Fruit fly (Drosophila melanogaster): ENCODE data around the gene CG13995.

The CG13995 gene

DNA sequence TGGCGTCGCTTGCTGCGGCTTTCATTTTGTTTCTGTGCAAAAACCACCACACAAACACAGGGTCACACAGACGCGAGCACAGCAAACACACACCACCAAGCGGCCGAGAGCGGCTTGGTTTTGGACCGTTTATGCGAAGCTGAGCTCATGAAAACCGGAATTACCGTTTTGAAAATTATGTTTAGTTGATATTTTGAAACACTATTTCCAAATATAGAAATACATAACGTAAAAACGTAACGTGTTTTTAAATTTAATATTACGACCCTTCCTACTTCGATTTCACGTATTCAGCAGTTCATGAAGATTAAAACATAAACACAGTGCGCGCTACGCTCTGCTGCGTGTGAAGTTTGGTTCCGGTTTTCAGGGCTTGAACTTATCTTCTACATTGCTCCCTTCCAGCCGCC lies 2.9 kb upstream of the CG13995 start:
- peak; percentile 64 for TF ChIP-seq Jra (GFP tag; optimal IDR thresholded peaks at IDR 0.05)
- no peak for TF ChIP-seq brk (GFP tag; optimal IDR thresholded peaks at IDR 0.05)
- peak; percentile 97 for TF ChIP-seq Sp1 (GFP tag; optimal IDR thresholded peaks at IDR 0.05)
- TF ChIP-seq woc (GFP tag; optimal IDR thresholded peaks at IDR 0.05) = peak; percentile 93
- TF ChIP-seq dsf (GFP tag; optimal IDR thresholded peaks at IDR 0.05; ENCODE audit: borderline replicate concordance) = peak; percentile 76
- peak; percentile 94 for TF ChIP-seq Hnf4 (GFP tag; optimal IDR thresholded peaks at IDR 0.05)
- TF ChIP-seq ey (GFP tag; optimal IDR thresholded peaks at IDR 0.05) = peak; percentile 93
- no peak for TF ChIP-seq N (GFP tag; optimal IDR thresholded peaks at IDR 0.05)
- peak; percentile 96 for TF ChIP-seq OdsH (GFP tag; optimal IDR thresholded peaks at IDR 0.05)
- TF ChIP-seq CG32264 (GFP tag; optimal IDR thresholded peaks at IDR 0.05) = peak; percentile 90
- TF ChIP-seq Hr78 (GFP tag; optimal IDR thresholded peaks at IDR 0.05) = no peak
- no peak for TF ChIP-seq usp (GFP tag; optimal IDR thresholded peaks at IDR 0.05)
- no peak for TF ChIP-seq Dfd (GFP tag; optimal IDR thresholded peaks at IDR 0.05)
- TF ChIP-seq Hr83 (GFP tag; optimal IDR thresholded peaks at IDR 0.05; ENCODE audit: poor library complexity, severe bottlenecking) = peak; percentile 57
- TF ChIP-seq HLH106 (tag; optimal IDR thresholded peaks at IDR 0.05) = peak; percentile 94
- TF ChIP-seq psq (GFP tag; optimal IDR thresholded peaks at IDR 0.05) = peak; percentile 90
- no peak for TF ChIP-seq tai (GFP tag; optimal IDR thresholded peaks at IDR 0.05)
- peak; percentile 88 for TF ChIP-seq sage (GFP tag; optimal IDR thresholded peaks at IDR 0.05)
- TF ChIP-seq h (GFP tag; optimal IDR thresholded peaks at IDR 0.05) = peak; percentile 98
- peak; percentile 97 for TF ChIP-seq br (GFP tag; optimal IDR thresholded peaks at IDR 0.05)
- no peak for TF ChIP-seq jim (GFP tag; optimal IDR thresholded peaks at IDR 0.05)
- TF ChIP-seq CrebA (GFP tag; optimal IDR thresholded peaks at IDR 0.05; ENCODE audit: borderline replicate concordance) = no peak
- TF ChIP-seq Dif (GFP tag; optimal IDR thresholded peaks at IDR 0.05; ENCODE audit: partially characterized antibody) = no peak
- TF ChIP-seq Mio (GFP tag; optimal IDR thresholded peaks at IDR 0.05) = peak; percentile 53
- no peak for TF ChIP-seq pan (optimal IDR thresholded peaks at IDR 0.05)
- no peak for TF ChIP-seq GATAd (GFP tag; optimal IDR thresholded peaks at IDR 0.05)
- TF ChIP-seq sv (GFP tag; optimal IDR thresholded peaks at IDR 0.05) = peak; percentile 97
- no peak for TF ChIP-seq dl (GFP tag; optimal IDR thresholded peaks at IDR 0.05; ENCODE audit: insufficient read depth in 1 of 2, partially characterized antibody in 2 of 2)
- TF ChIP-seq Myc (optimal IDR thresholded peaks at IDR 0.05) = no peak
- TF ChIP-seq Vsx2 (GFP tag; optimal IDR thresholded peaks at IDR 0.05; ENCODE audit: partially characterized antibody) = no peak
- no peak for TF ChIP-seq Abd-B (GFP tag; optimal IDR thresholded peaks at IDR 0.05)
- peak; percentile 98 for TF ChIP-seq rgr (GFP tag; optimal IDR thresholded peaks at IDR 0.05)
- TF ChIP-seq dmrt93B (GFP tag; optimal IDR thresholded peaks at IDR 0.05) = peak; percentile 75
- peak; percentile 98 for TF ChIP-seq fru (GFP tag; optimal IDR thresholded peaks at IDR 0.05)
- TF ChIP-seq CG9705 (GFP tag; optimal IDR thresholded peaks at IDR 0.05) = peak; percentile 91
- peak; percentile 87 for TF ChIP-seq Rel (GFP tag; optimal IDR thresholded peaks at IDR 0.05)
- peak; percentile 88 for TF ChIP-seq Rel (tag; optimal IDR thresholded peaks at IDR 0.05)
- TF ChIP-seq lola (GFP tag; optimal IDR thresholded peaks at IDR 0.05) = no peak
- TF ChIP-seq foxo (GFP tag; optimal IDR thresholded peaks at IDR 0.05) = peak; percentile 92 to 95

DNA sequence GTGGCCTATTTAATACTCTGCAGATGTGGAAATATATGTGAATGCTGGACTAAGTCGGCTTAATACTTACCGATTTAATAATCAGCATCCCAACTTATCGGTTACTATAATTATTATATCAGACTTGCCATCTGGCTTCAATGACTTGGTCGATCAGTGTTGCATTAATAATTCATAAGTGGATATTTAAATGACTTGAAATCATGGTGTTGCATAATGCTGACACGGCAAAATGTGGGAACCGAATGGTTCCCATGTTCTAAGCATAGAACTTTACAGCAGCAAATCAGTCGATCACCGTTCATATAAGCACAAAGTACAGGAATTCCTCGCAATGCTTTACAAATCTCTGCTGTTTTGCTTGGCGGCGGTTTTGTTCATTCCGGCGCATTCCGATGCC lies 6.1 kb downstream of the CG13995 start, which contains the start of gene CG34180:
Gene CG34180, plus strand, starts transcription at position 301 of the 400 bp plus-strand sequence.
- TF ChIP-seq brk (GFP tag; optimal IDR thresholded peaks at IDR 0.05) (no peak), tai (GFP tag; optimal IDR thresholded peaks at IDR 0.05) (no peak), psq (GFP tag; optimal IDR thresholded peaks at IDR 0.05) (no peak), sv (GFP tag; optimal IDR thresholded peaks at IDR 0.05) (no peak), HLH106 (tag; optimal IDR thresholded peaks at IDR 0.05) (no peak), N (GFP tag; optimal IDR thresholded peaks at IDR 0.05) (no peak), Dfd (GFP tag; optimal IDR thresholded peaks at IDR 0.05) (no peak)

All from whole organism, wandering third instar larva.